Worm (Caenorhabditis elegans) whole organism, L2 larva: ENCODE data around the gene cyp-34A8.

ENCODE experiments used
- aly-2 ChIP-seq: fragments of 150-350 bp; optimal IDR thresholded peaks from 2 replicates; lab custom pipeline; 2014; ENCODE audit warnings: missing biosample characterization, missing genetic modification characterization
- ama-1 ChIP-seq: fragments of 150-350 bp; optimal IDR thresholded peaks from 2 replicates; lab custom pipeline; 2018; ENCODE audit warnings: inconsistent platforms
- ceh-82 ChIP-seq: fragments of 150-350 bp; optimal IDR thresholded peaks from 2 replicates; lab custom pipeline; 2014; ENCODE audit warnings: missing biosample characterization, missing genetic modification characterization
- egl-27 ChIP-seq: sonication (generic microtip); optimal IDR thresholded peaks from 3 replicates; lab custom pipeline; 2017; ENCODE audit warnings: missing biosample characterization, missing genetic modification reagents, missing genetic modification characterization
- fos-1 ChIP-seq: fragments of 150-350 bp; optimal IDR thresholded peaks from 2 replicates; lab custom pipeline; 2014; ENCODE audit warnings: missing biosample characterization, missing genetic modification characterization
- nhr-11 ChIP-seq: fragments of 150-350 bp; optimal IDR thresholded peaks from 2 replicates; lab custom pipeline; 2014; ENCODE audit warnings: missing biosample characterization, missing genetic modification characterization
- nhr-129 ChIP-seq: fragments of 150-350 bp; optimal IDR thresholded peaks from 2 replicates; lab custom pipeline; 2014; ENCODE audit warnings: missing biosample characterization, missing genetic modification characterization
- nhr-237 ChIP-seq: fragments of 150-350 bp; optimal IDR thresholded peaks from 2 replicates; lab custom pipeline; 2014; ENCODE audit warnings: missing biosample characterization, missing genetic modification characterization
- snpc-4 ChIP-seq: fragments of 150-350 bp; optimal IDR thresholded peaks from 2 replicates; lab custom pipeline; 2014; ENCODE audit warnings: missing biosample characterization, missing genetic modification characterization

DNA sequence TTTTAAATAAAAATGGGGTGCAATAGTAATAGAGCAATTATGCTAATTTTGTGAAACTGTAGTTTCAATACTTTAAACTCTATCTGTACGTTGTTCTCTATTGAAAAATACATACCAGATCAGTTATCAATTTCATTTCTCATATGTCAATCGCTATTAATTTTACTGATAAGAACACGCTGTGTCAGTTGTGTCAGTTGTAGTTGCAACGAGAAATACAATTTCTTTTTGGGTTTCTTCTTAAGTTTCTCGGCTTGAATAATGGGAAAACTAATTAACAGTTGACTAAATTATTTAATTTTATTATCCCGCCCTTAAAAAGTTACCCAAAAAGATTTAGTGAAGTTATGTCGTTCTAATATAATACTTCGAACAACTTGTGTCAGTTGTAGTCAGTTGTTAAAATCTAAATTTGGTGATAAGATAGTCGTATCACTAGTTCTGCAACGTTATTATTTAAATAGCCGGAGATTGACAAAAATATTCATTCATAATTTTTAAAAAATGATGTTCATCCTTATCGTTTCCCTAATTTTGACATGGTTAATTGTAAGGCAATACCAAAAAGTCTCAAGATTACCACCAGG is 31.6 kb downstream of the cyp-34A8 start, which contains the start of gene cyp-35A5:
- TF ChIP-seq ama-1 (lab: Kevin White, UChicago): no peak
- TF ChIP-seq snpc-4 (tag; lab: Kevin White, UChicago): no peak
- TF ChIP-seq fos-1 (tag; lab: Kevin White, UChicago): peak; percentile 7
- no peak for TF ChIP-seq aly-2 (tag; lab: Kevin White, UChicago)
- no peak for TF ChIP-seq nhr-237 (tag; lab: Kevin White, UChicago)
- TF ChIP-seq nhr-11 (tag; lab: Kevin White, UChicago): no peak
- TF ChIP-seq ceh-82 (tag; lab: Kevin White, UChicago): no peak
- no peak for TF ChIP-seq egl-27
- TF ChIP-seq nhr-129 (tag; lab: Kevin White, UChicago): no peak
